ENCODE assay signal across 1 fruit fly cellular context in the genomic region with DNA sequence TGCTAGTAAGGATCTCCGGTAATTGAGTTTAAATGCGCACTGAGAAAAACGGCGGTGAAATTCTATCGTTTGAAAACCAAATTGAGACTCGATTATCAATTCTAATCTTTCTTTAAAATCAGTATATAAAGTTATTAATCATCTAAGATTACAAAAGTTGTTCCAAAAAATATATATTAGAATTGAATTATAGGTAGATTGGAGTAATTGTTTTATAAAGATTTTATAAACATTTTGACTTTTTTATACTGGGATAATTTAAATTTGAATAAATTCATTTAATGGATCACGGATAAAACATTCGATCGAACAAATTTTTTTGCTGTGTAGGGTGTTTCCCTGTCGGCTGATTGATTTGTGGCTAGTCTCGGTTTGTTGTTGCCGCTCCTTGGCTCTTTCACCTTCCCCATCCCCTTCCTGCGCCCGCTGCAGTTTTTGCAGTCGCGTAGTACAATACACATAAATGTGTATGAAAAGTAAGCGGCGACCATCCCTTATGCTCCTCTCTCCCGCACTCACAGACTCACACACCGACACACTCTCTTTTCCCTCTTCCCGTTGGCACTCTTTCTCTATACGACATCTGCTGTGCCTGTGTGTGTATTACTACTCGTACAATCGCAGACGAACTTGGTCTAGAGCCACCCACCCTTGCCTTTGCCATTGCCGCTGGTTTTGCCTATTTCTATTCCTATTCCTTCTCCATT.
TF ChIP-seq lines count a peak whose summit lies in the region.

No protein-coding gene starts in this region.

TF ChIP-seq in whole organism, embryonic, 481 proteins besides CTCF, POLR2A, EP300 and RAD21 (continued from another document and continues in another):
- TF ChIP-seq lmd (GFP tag; IDR thresholded peaks at IDR 0.05; lab: Robert Waterston, UW) (peak; percentile 27; the same call in 1 of the 2 replicates), vnd (GFP tag; IDR thresholded peaks at IDR 0.05; lab: Robert Waterston, UW; ENCODE audit: partially characterized antibody) (no peak), ssp (GFP tag; IDR thresholded peaks at IDR 0.05; lab: Robert Waterston, UW) (peak; percentile 17; the same call in 1 of the 2 replicates), kni (GFP tag; optimal IDR thresholded peaks at IDR 0.05; lab: Kevin White, UChicago) (no peak), Usf (GFP tag; optimal IDR thresholded peaks at IDR 0.05; lab: Kevin White, UChicago) (peak; percentile 70), Ptx1 (GFP tag; IDR thresholded peaks at IDR 0.05; lab: Robert Waterston, UW) (peak; percentile 51; the same call in 1 of the 2 replicates), az2 (GFP tag; optimal IDR thresholded peaks at IDR 0.05; lab: Kevin White, UChicago) (peak; percentile 74), her (GFP tag; optimal IDR thresholded peaks at IDR 0.05; lab: Kevin White, UChicago) (no peak), en (GFP tag; optimal IDR thresholded peaks at IDR 0.05; lab: Kevin White, UChicago) (no peak), lbe (GFP tag; optimal IDR thresholded peaks at IDR 0.05; lab: Kevin White, UChicago) (no peak), ttk (GFP tag; IDR thresholded peaks at IDR 0.05; lab: Robert Waterston, UW) (0 out of 2 replicates have a peak, but pooled peaks have one; percentile 48), pho (GFP tag; optimal IDR thresholded peaks at IDR 0.05; lab: Kevin White, UChicago) (no peak), fd102C (GFP tag; optimal IDR thresholded peaks at IDR 0.05; lab: Kevin White, UChicago) (peak; percentile 48), hth (optimal IDR thresholded peaks at IDR 0.05; lab: Kevin White, UChicago) (peak; percentile 70), Nf-YB (GFP tag; optimal IDR thresholded peaks at IDR 0.05; lab: Kevin White, UChicago) (peak; percentile 72), CG10321 (GFP tag; IDR thresholded peaks at IDR 0.05; lab: Robert Waterston, UW) (peak; percentile 30; the same call in 1 of the 2 replicates), CG3281 (GFP tag; optimal IDR thresholded peaks at IDR 0.05; lab: Kevin White, UChicago) (peak; percentile 62), MTF-1 (GFP tag; optimal IDR thresholded peaks at IDR 0.05; lab: Kevin White, UChicago; ENCODE audit: borderline replicate concordance) (no peak), HmgZ (tag; optimal IDR thresholded peaks at IDR 0.05; lab: Kevin White, UChicago) (peak; percentile 29), CG6683 (GFP tag; optimal IDR thresholded peaks at IDR 0.05; lab: Kevin White, UChicago) (peak; percentile 48), gt (GFP tag; IDR thresholded peaks at IDR 0.05; lab: Robert Waterston, UW) (no peak), Chrac-16 (GFP tag; optimal IDR thresholded peaks at IDR 0.05; lab: Kevin White, UChicago) (peak; percentile 66), CG18476 (GFP tag; optimal IDR thresholded peaks at IDR 0.05; lab: Kevin White, UChicago) (peak; percentile 43), ranshi (GFP tag; IDR thresholded peaks at IDR 0.05; lab: Robert Waterston, UW) (no peak; the same call in 1 of the 2 replicates), Nf-YC (tag; optimal IDR thresholded peaks at IDR 0.05; lab: Kevin White, UChicago) (peak; percentile 42), CG32767 (GFP tag; IDR thresholded peaks at IDR 0.05; lab: Robert Waterston, UW) (0 out of 2 replicates have a peak, but pooled peaks have one; percentile 22), CG15696 (tag; optimal IDR thresholded peaks at IDR 0.05; lab: Kevin White, UChicago) (peak; percentile 93), wek (GFP tag; optimal IDR thresholded peaks at IDR 0.05; lab: Kevin White, UChicago) (no peak), al (GFP tag; IDR thresholded peaks at IDR 0.05; lab: Robert Waterston, UW) (no peak), knrl (GFP tag; IDR thresholded peaks at IDR 0.05; lab: Robert Waterston, UW; ENCODE audit: partially characterized antibody) (no peak), CG11504 (tag; optimal IDR thresholded peaks at IDR 0.05; lab: Kevin White, UChicago) (peak; percentile 84), zf30C (GFP tag; optimal IDR thresholded peaks at IDR 0.05; lab: Kevin White, UChicago) (peak; percentile 94), CG6689 (GFP tag; IDR thresholded peaks at IDR 0.05; lab: Robert Waterston, UW) (peak; percentile 61; the same call in 1 of the 2 replicates), CG11696 (GFP tag; IDR thresholded peaks at IDR 0.05; lab: Robert Waterston, UW) (no peak), CG7839 (tag; optimal IDR thresholded peaks at IDR 0.05; lab: Kevin White, UChicago) (peak; percentile 85), CG31388 (GFP tag; optimal IDR thresholded peaks at IDR 0.05; lab: Kevin White, UChicago) (no peak), CG33557 (GFP tag; optimal IDR thresholded peaks at IDR 0.05; lab: Kevin White, UChicago) (peak; percentile 89), rib (GFP tag; IDR thresholded peaks at IDR 0.05; lab: Robert Waterston, UW) (0 out of 2 replicates have a peak, but pooled peaks have one; percentile 19), CG17802 (tag; optimal IDR thresholded peaks at IDR 0.05; lab: Kevin White, UChicago) (no peak), ac (GFP tag; optimal IDR thresholded peaks at IDR 0.05; lab: Kevin White, UChicago) (peak; percentile 59), CG4617 (GFP tag; optimal IDR thresholded peaks at IDR 0.05; lab: Kevin White, UChicago; ENCODE audit: borderline replicate concordance) (peak; percentile 22), CG34224 (GFP tag; IDR thresholded peaks at IDR 0.05; lab: Robert Waterston, UW; ENCODE audit: partially characterized antibody) (no peak), CG3838 (GFP tag; optimal IDR thresholded peaks at IDR 0.05; lab: Kevin White, UChicago) (no peak), Deaf1 (tag; optimal IDR thresholded peaks at IDR 0.05; lab: Kevin White, UChicago) (peak; percentile 70), hb (GFP tag; IDR thresholded peaks at IDR 0.05; lab: Robert Waterston, UW; ENCODE audit: partially characterized antibody) (no peak), amos (GFP tag; IDR thresholded peaks at IDR 0.05; lab: Robert Waterston, UW; ENCODE audit: partially characterized antibody) (no peak), CG10209 (GFP tag; optimal IDR thresholded peaks at IDR 0.05; lab: Kevin White, UChicago) (peak; percentile 81), unc-4 (GFP tag; IDR thresholded peaks at IDR 0.05; lab: Robert Waterston, UW; ENCODE audit: partially characterized antibody) (no peak), run (tag; optimal IDR thresholded peaks at IDR 0.05; lab: Kevin White, UChicago) (peak; percentile 67), nmo (GFP tag; optimal IDR thresholded peaks at IDR 0.05; lab: Kevin White, UChicago) (peak; percentile 76), zfh1 (GFP tag; IDR thresholded peaks at IDR 0.05; lab: Robert Waterston, UW) (peak; percentile 33; the same call in 1 of the 3 replicates), CG7556 (GFP tag; optimal IDR thresholded peaks at IDR 0.05; lab: Kevin White, UChicago) (peak; percentile 95), CG12104 (GFP tag; optimal IDR thresholded peaks at IDR 0.05; lab: Kevin White, UChicago) (peak; percentile 48), CG12769 (tag; optimal IDR thresholded peaks at IDR 0.05; lab: Kevin White, UChicago) (no peak), Myb (GFP tag; optimal IDR thresholded peaks at IDR 0.05; lab: Kevin White, UChicago) (no peak), CG10979 (tag; optimal IDR thresholded peaks at IDR 0.05; lab: Kevin White, UChicago) (peak; percentile 90), repo (GFP tag; optimal IDR thresholded peaks at IDR 0.05; lab: Kevin White, UChicago) (no peak), chm (GFP tag; IDR thresholded peaks at IDR 0.05; lab: Robert Waterston, UW) (no peak), CG2120 (GFP tag; optimal IDR thresholded peaks at IDR 0.05; lab: Kevin White, UChicago) (peak; percentile 32), Vsx1 (GFP tag; optimal IDR thresholded peaks at IDR 0.05; lab: Kevin White, UChicago) (peak; percentile 75), jing (GFP tag; optimal IDR thresholded peaks at IDR 0.05; lab: Kevin White, UChicago) (peak; percentile 22), CG12744 (GFP tag; optimal IDR thresholded peaks at IDR 0.05; lab: Kevin White, UChicago) (peak; percentile 14), CG13894 (tag; optimal IDR thresholded peaks at IDR 0.05; lab: Kevin White, UChicago) (no peak), CG7928 (GFP tag; optimal IDR thresholded peaks at IDR 0.05; lab: Kevin White, UChicago) (no peak), Hsf (GFP tag; optimal IDR thresholded peaks at IDR 0.05; lab: Kevin White, UChicago) (peak; percentile 48), CG17829 (tag; optimal IDR thresholded peaks at IDR 0.05; lab: Kevin White, UChicago) (peak; percentile 88), eyg (GFP tag; optimal IDR thresholded peaks at IDR 0.05; lab: Kevin White, UChicago) (no peak), gro (GFP tag; optimal IDR thresholded peaks at IDR 0.05; lab: Kevin White, UChicago) (no peak), tll (GFP tag; optimal IDR thresholded peaks at IDR 0.05; lab: Kevin White, UChicago) (peak in 1 of 2 experiments; percentile 50), CG3995 (GFP tag; optimal IDR thresholded peaks at IDR 0.05; lab: Kevin White, UChicago) (no peak), dimm (GFP tag; IDR thresholded peaks at IDR 0.05; lab: Robert Waterston, UW) (no peak), sima (GFP tag; optimal IDR thresholded peaks at IDR 0.05; lab: Kevin White, UChicago) (no peak), kah (GFP tag; optimal IDR thresholded peaks at IDR 0.05; lab: Kevin White, UChicago) (no peak), btn (GFP tag; optimal IDR thresholded peaks at IDR 0.05; lab: Kevin White, UChicago) (no peak), CG7786 (GFP tag; optimal IDR thresholded peaks at IDR 0.05; lab: Kevin White, UChicago) (no peak), lilli (GFP tag; optimal IDR thresholded peaks at IDR 0.05; lab: Kevin White, UChicago) (peak; percentile 58), C15 (GFP tag; IDR thresholded peaks at IDR 0.05; lab: Robert Waterston, UW) (no peak), CG31365 (tag; optimal IDR thresholded peaks at IDR 0.05; lab: Kevin White, UChicago) (no peak), CG15479 (GFP tag; optimal IDR thresholded peaks at IDR 0.05; lab: Kevin White, UChicago) (no peak), bbx (GFP tag; IDR thresholded peaks at IDR 0.05; lab: Robert Waterston, UW; ENCODE audit: partially characterized antibody) (no peak), slou (GFP tag; optimal IDR thresholded peaks at IDR 0.05; lab: Kevin White, UChicago) (peak; percentile 54), ftz-f1 (GFP tag; optimal IDR thresholded peaks at IDR 0.05; lab: Kevin White, UChicago) (no peak), CG2712 (tag; optimal IDR thresholded peaks at IDR 0.05; lab: Kevin White, UChicago) (peak; percentile 92), CG14441 (GFP tag; IDR thresholded peaks at IDR 0.05; lab: Robert Waterston, UW) (no peak), wor (GFP tag; IDR thresholded peaks at IDR 0.05; lab: Robert Waterston, UW) (no peak), luna (GFP tag; optimal IDR thresholded peaks at IDR 0.05; lab: Kevin White, UChicago) (no peak), Eip74EF (GFP tag; optimal IDR thresholded peaks at IDR 0.05; lab: Kevin White, UChicago) (no peak), Hey (tag; optimal IDR thresholded peaks at IDR 0.05; lab: Kevin White, UChicago) (no peak), Sry-δ (GFP tag; optimal IDR thresholded peaks at IDR 0.05; lab: Kevin White, UChicago) (no peak), CG17186 (GFP tag; optimal IDR thresholded peaks at IDR 0.05; lab: Kevin White, UChicago) (no peak), CG2199 (GFP tag; IDR thresholded peaks at IDR 0.05; lab: Robert Waterston, UW) (peak; percentile 23; the same call in 1 of the 3 replicates), Elba2 (GFP tag; optimal IDR thresholded peaks at IDR 0.05; lab: Kevin White, UChicago) (peak; percentile 40), gsb (GFP tag; IDR thresholded peaks at IDR 0.05; lab: Robert Waterston, UW) (no peak), otp (GFP tag; IDR thresholded peaks at IDR 0.05; lab: Robert Waterston, UW) (no peak), Sin3A (optimal IDR thresholded peaks at IDR 0.05; lab: Kevin White, UChicago) (no peak), abd-A (tag; optimal IDR thresholded peaks at IDR 0.05; lab: Kevin White, UChicago) (peak; percentile 83), BEAF-32 (GFP tag; optimal IDR thresholded peaks at IDR 0.05; lab: Kevin White, UChicago) (no peak), CG11085 (GFP tag; IDR thresholded peaks at IDR 0.05; lab: Robert Waterston, UW) (no peak), ap (GFP tag; IDR thresholded peaks at IDR 0.05; lab: Robert Waterston, UW) (0 out of 2 replicates have a peak, but pooled peaks have one; percentile 24), Doc2 (GFP tag; IDR thresholded peaks at IDR 0.05; lab: Robert Waterston, UW) (no peak), Fer2 (tag; optimal IDR thresholded peaks at IDR 0.05; lab: Kevin White, UChicago) (no peak), peb (GFP tag; IDR thresholded peaks at IDR 0.05; lab: Robert Waterston, UW) (no peak), CG13123 (GFP tag; optimal IDR thresholded peaks at IDR 0.05; lab: Kevin White, UChicago) (peak; percentile 50), CG8478 (optimal IDR thresholded peaks at IDR 0.05; lab: Kevin White, UChicago) (no peak), disco-r (GFP tag; optimal IDR thresholded peaks at IDR 0.05; lab: Kevin White, UChicago) (no peak), trem (tag; optimal IDR thresholded peaks at IDR 0.05; lab: Kevin White, UChicago) (peak; percentile 49), Scr (GFP tag; IDR thresholded peaks at IDR 0.05; lab: Robert Waterston, UW; ENCODE audit: partially characterized antibody) (no peak), odd (GFP tag; optimal IDR thresholded peaks at IDR 0.05; lab: Kevin White, UChicago) (peak; percentile 78), CG3847 (GFP tag; IDR thresholded peaks at IDR 0.05; lab: Robert Waterston, UW) (no peak), Atf-2 (GFP tag; optimal IDR thresholded peaks at IDR 0.05; lab: Kevin White, UChicago) (peak; percentile 17), mirr (GFP tag; optimal IDR thresholded peaks at IDR 0.05; lab: Kevin White, UChicago) (no peak), CG12659 (GFP tag; optimal IDR thresholded peaks at IDR 0.05; lab: Kevin White, UChicago) (peak; percentile 74), Antp (GFP tag; optimal IDR thresholded peaks at IDR 0.05; lab: Kevin White, UChicago) (no peak), CG30431 (GFP tag; optimal IDR thresholded peaks at IDR 0.05; lab: Kevin White, UChicago) (peak; percentile 63), phol (tag; optimal IDR thresholded peaks at IDR 0.05; lab: Kevin White, UChicago) (peak; percentile 80), Dref (GFP tag; IDR thresholded peaks at IDR 0.05; lab: Robert Waterston, UW) (no peak), dmrt99B (tag; optimal IDR thresholded peaks at IDR 0.05; lab: Kevin White, UChicago) (peak; percentile 82), CG10565 (GFP tag; optimal IDR thresholded peaks at IDR 0.05; lab: Kevin White, UChicago) (no peak), pita (GFP tag; optimal IDR thresholded peaks at IDR 0.05; lab: Kevin White, UChicago) (no peak), fru (optimal IDR thresholded peaks at IDR 0.05; lab: Kevin White, UChicago) (no peak), CG17361 (GFP tag; IDR thresholded peaks at IDR 0.05; lab: Robert Waterston, UW) (peak; percentile 94), sim (GFP tag; IDR thresholded peaks at IDR 0.05; lab: Robert Waterston, UW) (no peak), CG8089 (GFP tag; optimal IDR thresholded peaks at IDR 0.05; lab: Kevin White, UChicago) (no peak)
